Fruit fly (Drosophila melanogaster) whole organism, embryonic: ENCODE results near the gene alphaKap4.

ENCODE experiments used
- CG10267 ChIP-seq: fragments of 200-800 bp; sonication (Bioruptor generic); optimal IDR thresholded peaks from 2 replicates; lab custom pipeline; 2018; ENCODE audit warnings: missing biosample characterization, mild to moderate bottlenecking, missing genetic modification characterization, moderate library complexity
- CG12219 ChIP-seq: fragments of 200-800 bp; sonication (Bioruptor generic); optimal IDR thresholded peaks from 3 replicates; lab custom pipeline; 2018; ENCODE audit warnings: missing biosample characterization, mild to moderate bottlenecking, missing genetic modification characterization
- CG12391 ChIP-seq: fragments of 200-800 bp; sonication (Bioruptor generic); optimal IDR thresholded peaks from 3 replicates; lab custom pipeline; 2018; ENCODE audit warnings: missing biosample characterization, mild to moderate bottlenecking, missing genetic modification characterization, moderate library complexity
- CG15011 ChIP-seq: fragments of 200-800 bp; sonication (Bioruptor generic); optimal IDR thresholded peaks from 3 replicates; lab custom pipeline; 2018; ENCODE audit warnings: missing biosample characterization, mild to moderate bottlenecking, missing genetic modification characterization
- CG15514 ChIP-seq: fragments of 200-800 bp; sonication (Bioruptor generic); optimal IDR thresholded peaks from 3 replicates; lab custom pipeline; 2017; ENCODE audit warnings: missing biosample characterization, missing genetic modification characterization, mild to moderate bottlenecking, moderate library complexity, missing genetic modification reagents
- CG15696 ChIP-seq: fragments of 200-800 bp; sonication (Bioruptor generic); optimal IDR thresholded peaks from 2 replicates; lab custom pipeline; 2019; ENCODE audit warnings: missing biosample characterization, mild to moderate bottlenecking, missing genetic modification characterization, moderate library complexity
- CG16779 ChIP-seq: fragments of 200-800 bp; sonication (Bioruptor generic); IDR thresholded peaks from 2 replicates; pipeline ENCODE4 v1.3.6; 2022; ENCODE audit warnings: missing biosample characterization, missing genetic modification characterization
- CG17328 ChIP-seq: fragments of 200-800 bp; sonication (Bioruptor generic); IDR thresholded peaks from 2 replicates; pipeline ENCODE4 v1.3.6; 2022; ENCODE audit warnings: missing biosample characterization, missing genetic modification characterization
- CG17568 ChIP-seq: fragments of 200-800 bp; sonication (Bioruptor generic); optimal IDR thresholded peaks from 2 replicates; lab custom pipeline; 2018; ENCODE audit warnings: missing biosample characterization, mild to moderate bottlenecking, missing genetic modification characterization, moderate library complexity
- CG18011 ChIP-seq: fragments of 200-800 bp; sonication (Bioruptor generic); optimal IDR thresholded peaks from 2 replicates; lab custom pipeline; 2017; ENCODE audit warnings: missing biosample characterization, missing genetic modification characterization, mild to moderate bottlenecking, moderate library complexity, missing genotype
- CG18476 ChIP-seq: fragments of 200-800 bp; sonication (Bioruptor generic); optimal IDR thresholded peaks from 2 replicates; lab custom pipeline; 2016; ENCODE audit warnings: missing biosample characterization, mild to moderate bottlenecking, missing genetic modification characterization
- CG18599 ChIP-seq: fragments of 200-800 bp; sonication (Bioruptor generic); optimal IDR thresholded peaks from 3 replicates; lab custom pipeline; 2017; ENCODE audit warnings: missing biosample characterization, missing genetic modification characterization, mild to moderate bottlenecking, moderate library complexity, missing genetic modification reagents
- CG42726 ChIP-seq: fragments of 200-800 bp; sonication (Bioruptor generic); IDR thresholded peaks from 2 replicates; pipeline ENCODE4 v1.3.6; 2022; ENCODE audit warnings: missing biosample characterization, missing genetic modification characterization; ENCODE audit not compliant: partially characterized antibody
- CG4328 ChIP-seq: fragments of 200-800 bp; sonication (Bioruptor generic); optimal IDR thresholded peaks from 3 replicates; lab custom pipeline; 2017; ENCODE audit warnings: missing biosample characterization, missing genetic modification reagents, missing genetic modification characterization
- CG5245 ChIP-seq: fragments of 200-800 bp; sonication (Bioruptor generic); optimal IDR thresholded peaks from 3 replicates; lab custom pipeline; 2016; ENCODE audit warnings: missing biosample characterization, missing genetic modification characterization
- CG6791 ChIP-seq: fragments of 200-800 bp; sonication (Bioruptor generic); IDR thresholded peaks from 3 replicates; pipeline ENCODE4 v1.3.6; 2022; ENCODE audit warnings: missing biosample characterization, missing genetic modification characterization; ENCODE audit not compliant: partially characterized antibody
- CG7372 ChIP-seq: fragments of 200-800 bp; sonication (Bioruptor generic); IDR thresholded peaks from 2 replicates; pipeline ENCODE4 v1.3.6; 2022; ENCODE audit warnings: missing biosample characterization, missing genetic modification characterization
- Deaf1 ChIP-seq: fragments of 200-800 bp; optimal IDR thresholded peaks from 3 replicates; lab custom pipeline; 2019; ENCODE audit warnings: missing biosample characterization, mild to moderate bottlenecking, missing genetic modification characterization, moderate library complexity
- HLH3B ChIP-seq: fragments of 200-800 bp; sonication (Bioruptor generic); IDR thresholded peaks from 2 replicates; pipeline ENCODE4 v1.3.6; 2022; ENCODE audit warnings: missing biosample characterization, missing genetic modification characterization
- HmgZ ChIP-seq: fragments of 200-800 bp; sonication (Bioruptor generic); optimal IDR thresholded peaks from 2 replicates; lab custom pipeline; 2018; ENCODE audit warnings: missing biosample characterization, mild to moderate bottlenecking, missing genetic modification characterization
- ab ChIP-seq: fragments of 200-800 bp; sonication (Bioruptor generic); optimal IDR thresholded peaks from 2 replicates; lab custom pipeline; 2016; ENCODE audit warnings: missing biosample characterization, missing genetic modification characterization
- ase ChIP-seq: fragments of 200-800 bp; sonication (Bioruptor generic); IDR thresholded peaks from 3 replicates; pipeline ENCODE4 v1.3.6; 2022; ENCODE audit warnings: missing biosample characterization, missing genetic modification characterization
- bbx ChIP-seq: fragments of 200-800 bp; sonication (Bioruptor generic); IDR thresholded peaks from 2 replicates; pipeline ENCODE4 v1.3.6; 2022; ENCODE audit warnings: missing biosample characterization, missing genetic modification characterization; ENCODE audit not compliant: partially characterized antibody
- bcd ChIP-seq: fragments of 200-800 bp; sonication (Bioruptor generic); optimal IDR thresholded peaks from 2 replicates; lab custom pipeline; 2017; ENCODE audit warnings: missing biosample characterization, mild to moderate bottlenecking, missing genetic modification characterization
- bsh ChIP-seq, 2 experiments: fragments of 200-800 bp; sonication (Bioruptor generic); optimal IDR thresholded peaks; 2 replicates each; lab custom pipeline; 2017 to 2018; ENCODE audit warnings: mild to moderate bottlenecking in 2 of 2, missing biosample characterization in 2 of 2, missing genetic modification characterization in 2 of 2, moderate library complexity in 1 of 2
- btn ChIP-seq: fragments of 200-800 bp; sonication (Bioruptor generic); optimal IDR thresholded peaks from 2 replicates; lab custom pipeline; 2016; ENCODE audit warnings: missing biosample characterization, missing genetic modification characterization
- cato ChIP-seq: fragments of 200-800 bp; sonication (Bioruptor generic); optimal IDR thresholded peaks from 2 replicates; lab custom pipeline; 2016; ENCODE audit warnings: missing biosample characterization, missing genetic modification characterization, borderline replicate concordance
- dan ChIP-seq: fragments of 200-800 bp; sonication (Bioruptor generic); IDR thresholded peaks from 2 replicates; pipeline ENCODE4 v1.3.6; 2022; ENCODE audit warnings: missing biosample characterization, missing genetic modification characterization
- esg ChIP-seq: fragments of 200-800 bp; sonication (Bioruptor generic); conservative IDR thresholded peaks from 2 replicates; pipeline ENCODE4 v1.3.6; 2022; ENCODE audit warnings: missing biosample characterization, missing genetic modification characterization
- fd3F ChIP-seq: fragments of 200-800 bp; sonication (Bioruptor generic); optimal IDR thresholded peaks from 2 replicates; lab custom pipeline; 2018; ENCODE audit warnings: missing biosample characterization, mild to moderate bottlenecking, missing genetic modification characterization, moderate library complexity
- gcm2 ChIP-seq: fragments of 200-800 bp; sonication (Bioruptor generic); optimal IDR thresholded peaks from 2 replicates; lab custom pipeline; 2016; ENCODE audit warnings: missing biosample characterization, missing genetic modification characterization
- gem ChIP-seq: fragments of 200-800 bp; sonication (Bioruptor generic); optimal IDR thresholded peaks from 2 replicates; lab custom pipeline; 2019; ENCODE audit warnings: missing biosample characterization, mild to moderate bottlenecking, missing genetic modification characterization, moderate library complexity
- gt ChIP-seq: fragments of 200-800 bp; sonication (Bioruptor generic); IDR thresholded peaks from 2 replicates; pipeline ENCODE4 v1.3.6; 2022; ENCODE audit warnings: missing biosample characterization, missing genetic modification characterization
- ind ChIP-seq: fragments of 200-800 bp; sonication (Bioruptor generic); optimal IDR thresholded peaks from 3 replicates; lab custom pipeline; 2016; ENCODE audit warnings: missing biosample characterization, missing genetic modification characterization
- lov ChIP-seq, 2 experiments: fragments of 200-800 bp in 1 of 2; fragments of >200 bp in 1 of 2; sonication (Bioruptor generic) in 1 of 2; IDR thresholded peaks in 1 of 2; optimal IDR thresholded peaks in 1 of 2; 2 replicates in 1 of 2; 3 replicates in 1 of 2; pipeline versions ENCODE4 v1.3.6 to Lab custom; 2017 to 2022; ENCODE audit warnings: missing biosample characterization in 1 of 2, missing genetic modification characterization in 1 of 2
- nerfin-2 ChIP-seq: fragments of 200-800 bp; sonication (Bioruptor generic); IDR thresholded peaks from 2 replicates; pipeline ENCODE4 v1.3.6; 2022; ENCODE audit warnings: missing biosample characterization, missing genetic modification characterization; ENCODE audit not compliant: partially characterized antibody
- psq ChIP-seq: fragments of 200-800 bp; sonication (Bioruptor generic); optimal IDR thresholded peaks from 2 replicates; lab custom pipeline; 2017; ENCODE audit warnings: missing biosample characterization, missing genetic modification characterization
- rib ChIP-seq: fragments of 200-800 bp; sonication (Bioruptor generic); IDR thresholded peaks from 2 replicates; pipeline ENCODE4 v1.3.6; 2022; ENCODE audit warnings: missing biosample characterization, missing genetic modification characterization
- sc ChIP-seq, 3 experiments: fragments of >200 bp in 2 of 3; fragments of 200-800 bp in 1 of 3; sonication (Bioruptor generic) in 1 of 3; optimal IDR thresholded peaks; 2 replicates in 2 of 3; 3 replicates in 1 of 3; lab custom pipeline; 2017; ENCODE audit warnings: mild to moderate bottlenecking in 1 of 3, missing biosample characterization in 1 of 3, missing genetic modification characterization in 1 of 3, missing genetic modification reagents in 1 of 3
- sisA ChIP-seq: fragments of 200-800 bp; sonication (Bioruptor generic); IDR thresholded peaks from 2 replicates; pipeline ENCODE4 v1.3.6; 2022; ENCODE audit warnings: missing biosample characterization, missing genetic modification characterization
- ssp ChIP-seq: fragments of 200-800 bp; sonication (Bioruptor generic); IDR thresholded peaks from 2 replicates; pipeline ENCODE4 v1.3.6; 2022; ENCODE audit warnings: missing biosample characterization, missing genetic modification characterization
- sug ChIP-seq: fragments of 200-800 bp; optimal IDR thresholded peaks from 2 replicates; lab custom pipeline; 2019; ENCODE audit warnings: missing biosample characterization, mild to moderate bottlenecking, missing genetic modification characterization, moderate library complexity
- tin ChIP-seq: fragments of 200-800 bp; sonication (Bioruptor generic); optimal IDR thresholded peaks from 3 replicates; lab custom pipeline; 2016; ENCODE audit warnings: missing biosample characterization, missing genetic modification characterization
- tio ChIP-seq: fragments of 200-800 bp; sonication (Bioruptor generic); optimal IDR thresholded peaks from 2 replicates; lab custom pipeline; 2017; ENCODE audit warnings: missing biosample characterization, missing genetic modification characterization, inconsistent platforms
- trem ChIP-seq: fragments of 200-800 bp; optimal IDR thresholded peaks from 3 replicates; lab custom pipeline; 2019; ENCODE audit warnings: missing biosample characterization, mild to moderate bottlenecking, missing genetic modification characterization, moderate library complexity
- trh ChIP-seq: fragments of 200-800 bp; sonication (Bioruptor generic); optimal IDR thresholded peaks from 2 replicates; lab custom pipeline; 2016; ENCODE audit warnings: missing biosample characterization, missing genetic modification characterization
- tx ChIP-seq: fragments of 200-800 bp; sonication (Bioruptor generic); optimal IDR thresholded peaks from 2 replicates; lab custom pipeline; 2016; ENCODE audit warnings: missing biosample characterization, missing genetic modification characterization
- wek ChIP-seq: fragments of 200-800 bp; sonication (Bioruptor generic); optimal IDR thresholded peaks from 3 replicates; lab custom pipeline; 2018; ENCODE audit warnings: missing biosample characterization, mild to moderate bottlenecking, missing genetic modification characterization, moderate library complexity

alphaKap4 gene

DNA sequence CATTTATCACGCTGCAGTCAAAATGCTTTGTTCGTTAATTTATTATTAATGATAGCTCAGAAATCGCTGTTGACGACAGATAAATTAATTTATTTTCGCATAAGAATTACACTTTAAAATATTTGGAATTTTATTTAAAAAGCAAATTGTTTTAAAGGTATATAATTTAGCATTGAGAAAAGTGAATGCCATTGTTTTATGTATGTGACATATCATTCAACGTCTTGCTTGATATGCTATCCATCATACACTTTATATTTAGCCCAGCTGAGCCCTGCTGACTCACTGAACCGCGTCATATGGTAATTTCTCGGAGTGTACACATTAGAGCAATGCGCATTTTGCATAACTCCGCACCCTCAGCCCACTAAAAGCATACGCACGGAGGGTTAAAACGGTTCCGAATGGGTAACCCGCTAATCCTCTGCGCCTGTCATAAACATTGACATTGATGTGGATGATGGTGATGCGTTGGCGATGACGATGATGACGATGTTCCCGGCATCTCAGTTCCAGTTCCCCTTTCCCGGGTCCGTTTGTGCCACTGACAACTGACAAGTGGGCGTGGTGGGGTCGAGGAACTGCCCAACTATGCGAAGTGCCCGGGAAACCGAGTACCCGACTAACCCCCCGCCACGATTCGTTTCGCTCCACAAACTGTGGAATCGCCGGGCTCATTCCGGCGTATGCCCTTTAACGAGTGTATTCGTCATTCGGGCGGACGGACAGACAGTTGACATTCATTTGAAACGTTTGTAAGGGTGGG, 21.2 kb downstream of the alphaKap4 start (continued):
- TF ChIP-seq CG10267 (tag; lab: Kevin White, UChicago) (peak; percentile 33), tio (no peak), gcm2 (no peak), CG12391 (tag; lab: Kevin White, UChicago) (peak; percentile 10), cato (GFP tag; lab: Kevin White, UChicago) (no peak), CG18599 (GFP tag; lab: Kevin White, UChicago) (peak; percentile 13), HLH3B (GFP tag; lab: Robert Waterston, UW) (no peak), btn (GFP tag; lab: Kevin White, UChicago) (no peak), ind (no peak), CG18476 (GFP tag; lab: Kevin White, UChicago) (no peak), gem (tag; lab: Kevin White, UChicago) (peak; percentile 43), CG17328 (GFP tag; lab: Robert Waterston, UW) (no peak), bbx (GFP tag; lab: Robert Waterston, UW) (no peak), trh (no peak), CG5245 (no peak), gt (GFP tag; lab: Robert Waterston, UW) (no peak), sc (optimal IDR thresholded peaks at IDR 0.05; lab: Kevin White, UChicago) (no peak), sc (GFP tag; optimal IDR thresholded peaks at IDR 0.05; lab: Kevin White, UChicago) (no peak), ase (GFP tag; lab: Robert Waterston, UW) (no peak), ssp (GFP tag; lab: Robert Waterston, UW) (no peak), tin (GFP tag; lab: Kevin White, UChicago) (peak; percentile 19), CG16779 (GFP tag; lab: Robert Waterston, UW) (no peak), bcd (no peak), CG15514 (no peak), fd3F (GFP tag; lab: Kevin White, UChicago) (no peak), CG4328 (no peak), CG12219 (GFP tag; lab: Kevin White, UChicago) (no peak), CG17568 (GFP tag; lab: Kevin White, UChicago) (no peak), sisA (GFP tag; lab: Robert Waterston, UW) (no peak), CG15011 (GFP tag; lab: Kevin White, UChicago) (no peak), lov (optimal IDR thresholded peaks at IDR 0.05; lab: Kevin White, UChicago) (no peak), lov (GFP tag; IDR thresholded peaks at IDR 0.05; lab: Robert Waterston, UW) (no peak), CG42726 (GFP tag; lab: Robert Waterston, UW) (no peak), CG7372 (GFP tag; lab: Robert Waterston, UW) (no peak), dan (no peak), tx (GFP tag; lab: Kevin White, UChicago) (no peak), psq (no peak), HmgZ (no peak), trem (no peak), CG15696 (tag; lab: Kevin White, UChicago) (peak; percentile 47), CG18011 (GFP tag; lab: Kevin White, UChicago) (no peak), Deaf1 (tag; lab: Kevin White, UChicago) (peak; percentile 44), rib (GFP tag; lab: Robert Waterston, UW) (no peak), ab (GFP tag; lab: Kevin White, UChicago) (no peak), nerfin-2 (GFP tag; lab: Robert Waterston, UW) (no peak), bsh (GFP tag; optimal IDR thresholded peaks at IDR 0.05; lab: Kevin White, UChicago) (no peak), sug (no peak), CG6791 (GFP tag; lab: Robert Waterston, UW) (no peak), wek (no peak), esg (no peak)
